Worm (Caenorhabditis elegans): ENCODE data around the gene tmem-258.

Gene tmem-258

ce11 chrV:7089217-7089616, 26.2 kb downstream of the tmem-258 start (continued):
- TF ChIP-seq nhr-84 (tag; optimal IDR thresholded peaks at IDR 0.05): no peak
- peak in 1 of 2 experiments; percentile 40 for TF ChIP-seq efl-1 (optimal IDR thresholded peaks at IDR 0.05)
- peak; percentile 10 to 94 for TF ChIP-seq efl-1 (GFP tag; optimal IDR thresholded peaks at IDR 0.05 in 1 of 2)
- TF ChIP-seq mep-1 (tag; optimal IDR thresholded peaks at IDR 0.05): no peak
- no peak for TF ChIP-seq egl-27 (tag; optimal IDR thresholded peaks at IDR 0.05)
- no peak for TF ChIP-seq ceh-63 (GFP tag; optimal IDR thresholded peaks at IDR 0.05)
- TF ChIP-seq fkh-4 (tag; optimal IDR thresholded peaks at IDR 0.05; ENCODE audit: borderline replicate concordance): no peak
- TF ChIP-seq unc-98 (GFP tag; IDR thresholded peaks at IDR 0.05): no peak
- TF ChIP-seq mdl-1 (tag; optimal IDR thresholded peaks at IDR 0.05): peak in 1 of 2 experiments; percentile 72
- no peak for TF ChIP-seq rnt-1 (tag; optimal IDR thresholded peaks at IDR 0.05)
- TF ChIP-seq mef-2 (tag; optimal IDR thresholded peaks at IDR 0.05): no peak
- TF ChIP-seq efl-3 (GFP tag; optimal IDR thresholded peaks at IDR 0.05): no peak
- no peak for TF ChIP-seq fos-1 (tag; optimal IDR thresholded peaks at IDR 0.05)
- no peak for TF ChIP-seq aha-1 (tag; optimal IDR thresholded peaks at IDR 0.05)
- no peak for TF ChIP-seq C04F5.9 (tag; optimal IDR thresholded peaks at IDR 0.05)
- peak; percentile 27 for TF ChIP-seq nhr-47 (tag; optimal IDR thresholded peaks at IDR 0.05)
- no peak for TF ChIP-seq nhr-77 (tag; optimal IDR thresholded peaks at IDR 0.05)
- no peak for TF ChIP-seq fkh-8 (tag; optimal IDR thresholded peaks at IDR 0.05)
- TF ChIP-seq ceh-8 (GFP tag; optimal IDR thresholded peaks at IDR 0.05): no peak
- no peak for TF ChIP-seq egl-13 (tag; optimal IDR thresholded peaks at IDR 0.05)
- TF ChIP-seq pag-3 (tag; optimal IDR thresholded peaks at IDR 0.05; ENCODE audit: borderline replicate concordance, insufficient read depth): no peak
- no peak for TF ChIP-seq lin-13 (GFP tag; optimal IDR thresholded peaks at IDR 0.05)
- no peak for TF ChIP-seq unc-30 (tag; optimal IDR thresholded peaks at IDR 0.05)
- TF ChIP-seq mab-9 (GFP tag; IDR thresholded peaks at IDR 0.05): no peak
- TF ChIP-seq pqm-1 (tag; optimal IDR thresholded peaks at IDR 0.05): no peak
- peak; percentile 73 for TF ChIP-seq snu-23 (GFP tag; optimal IDR thresholded peaks at IDR 0.05)
- TF ChIP-seq nhr-85 (tag): peak; percentile 97
- TF ChIP-seq tbx-2 (tag; optimal IDR thresholded peaks at IDR 0.05): peak; percentile 67
- no peak for TF ChIP-seq elt-2 (tag; optimal IDR thresholded peaks at IDR 0.05)
- TF ChIP-seq pax-3 (tag; optimal IDR thresholded peaks at IDR 0.05): no peak
- no peak for TF ChIP-seq hpl-2 (GFP tag; optimal IDR thresholded peaks at IDR 0.05)
- TF ChIP-seq swsn-7 (tag; optimal IDR thresholded peaks at IDR 0.05): no peak
- TF ChIP-seq sptf-1 (tag; optimal IDR thresholded peaks at IDR 0.05): no peak
- TF ChIP-seq lsy-2 (tag; optimal IDR thresholded peaks at IDR 0.05): peak; percentile 36 to 53
- no peak for TF ChIP-seq xbp-1 (tag; optimal IDR thresholded peaks at IDR 0.05)
- no peak for TF ChIP-seq zip-4 (GFP tag; optimal IDR thresholded peaks at IDR 0.05)
- no peak for TF ChIP-seq ces-1 (GFP tag; optimal IDR thresholded peaks at IDR 0.05)
- no peak for TF ChIP-seq tlp-1 (tag; optimal IDR thresholded peaks at IDR 0.05)
- peak; percentile 61 for TF ChIP-seq vab-15 (tag; optimal IDR thresholded peaks at IDR 0.05)
- no peak for TF ChIP-seq skn-1 (tag; optimal IDR thresholded peaks at IDR 0.05)
- peak; percentile 44 for TF ChIP-seq lir-3 (tag; optimal IDR thresholded peaks at IDR 0.05; ENCODE audit: poor library complexity)
- TF ChIP-seq Y116A8C.19 (tag; optimal IDR thresholded peaks at IDR 0.05; ENCODE audit: borderline replicate concordance): no peak
- TF ChIP-seq zag-1 (tag; optimal IDR thresholded peaks at IDR 0.05): no peak
- TF ChIP-seq lin-39 (tag; optimal IDR thresholded peaks at IDR 0.05): no peak
- no peak for TF ChIP-seq sox-4 (tag; optimal IDR thresholded peaks at IDR 0.05)
- peak; percentile 42 for TF ChIP-seq C16A3.4 (tag; optimal IDR thresholded peaks at IDR 0.05)
- TF ChIP-seq unc-86 (tag; optimal IDR thresholded peaks at IDR 0.05): no peak
- TF ChIP-seq snpc-4 (tag; optimal IDR thresholded peaks at IDR 0.05): no peak
- TF ChIP-seq ceh-88 (GFP tag; IDR thresholded peaks at IDR 0.05): no peak
- TF ChIP-seq lin-15B (tag; optimal IDR thresholded peaks at IDR 0.05): no peak
- TF ChIP-seq irx-1 (tag; optimal IDR thresholded peaks at IDR 0.05): peak; percentile 5
- peak; percentile 71 for TF ChIP-seq nhr-19 (GFP tag; conservative IDR thresholded peaks at IDR 0.05)

Measured in whole organism, L1 larva.